Worm (Caenorhabditis elegans) whole organism, young adult: ENCODE measurements around the gene unc-36.

Experiments used
- B0019.2 ChIP-seq: fragments of 200-800 bp; sonication (Bioruptor generic); conservative IDR thresholded peaks from 2 replicates; pipeline ENCODE4 v1.3.6; 2022; ENCODE audit warnings: missing genetic modification reagents, missing genetic modification characterization, missing compliant biosample characterization
- C06A6.2 ChIP-seq: fragments of 200-800 bp; sonication (Bioruptor generic); conservative IDR thresholded peaks from 2 replicates; pipeline ENCODE4 v1.3.6; 2022; ENCODE audit warnings: missing genetic modification characterization, missing compliant biosample characterization
- C17E4.6 ChIP-seq: fragments of 200-800 bp; sonication (Bioruptor generic); IDR thresholded peaks from 2 replicates; pipeline ENCODE4 v1.3.6; 2022; ENCODE audit warnings: missing genetic modification reagents, missing genetic modification characterization, missing compliant biosample characterization
- F39B2.1 ChIP-seq: fragments of 200-800 bp; sonication (Bioruptor generic); IDR thresholded peaks from 2 replicates; pipeline ENCODE4 v1.3.6; 2022; ENCODE audit warnings: missing genetic modification reagents, missing genetic modification characterization, missing compliant biosample characterization
- F49E8.2 ChIP-seq: sonication (generic microtip); optimal IDR thresholded peaks from 3 replicates; lab custom pipeline; 2017; ENCODE audit warnings: missing genetic modification characterization, mild to moderate bottlenecking, missing compliant biosample characterization, antibody characterized with exemption, moderate library complexity; ENCODE audit not compliant: insufficient read depth
- F52B5.7 ChIP-seq: sonication (generic microtip); optimal IDR thresholded peaks from 2 replicates; lab custom pipeline; 2016; ENCODE audit warnings: mild to moderate bottlenecking, missing genetic modification characterization, missing compliant biosample characterization
- K12H6.12 ChIP-seq: fragments of 200-800 bp; sonication (Bioruptor generic); optimal IDR thresholded peaks from 2 replicates; lab custom pipeline; 2018; ENCODE audit warnings: mild to moderate bottlenecking, missing genetic modification characterization, missing compliant biosample characterization
- T07F8.4 ChIP-seq: sonication (generic microtip); optimal IDR thresholded peaks from 2 replicates; lab custom pipeline; 2016; ENCODE audit warnings: mild to moderate bottlenecking, missing genetic modification characterization, moderate library complexity, missing compliant biosample characterization
- T26A5.8 ChIP-seq: sonication (generic microtip); optimal IDR thresholded peaks from 2 replicates; lab custom pipeline; 2016; ENCODE audit warnings: missing genetic modification characterization, missing compliant biosample characterization
- Y53F4B.3 ChIP-seq: fragments of 200-800 bp; sonication (Bioruptor generic); IDR thresholded peaks from 2 replicates; pipeline ENCODE4 v1.3.6; 2022; ENCODE audit warnings: missing genetic modification reagents, missing genetic modification characterization, missing compliant biosample characterization
- Y95B8A.8 ChIP-seq: fragments of 200-800 bp; sonication (Bioruptor generic); IDR thresholded peaks from 2 replicates; pipeline ENCODE4 v1.3.6; 2022; ENCODE audit warnings: missing genetic modification reagents, missing genetic modification characterization, missing compliant biosample characterization
- ZK185.1 ChIP-seq: sonication (generic microtip); optimal IDR thresholded peaks from 2 replicates; lab custom pipeline; 2016; ENCODE audit warnings: mild to moderate bottlenecking, missing genetic modification characterization, missing compliant biosample characterization; ENCODE audit not compliant: poor library complexity, severe bottlenecking
- aptf-3 ChIP-seq: fragments of 200-800 bp; sonication (Bioruptor generic); IDR thresholded peaks from 2 replicates; pipeline ENCODE4 v1.3.6; 2022; ENCODE audit warnings: missing genetic modification characterization, missing compliant biosample characterization
- attf-5 ChIP-seq: fragments of 200-800 bp; sonication (Bioruptor generic); optimal IDR thresholded peaks from 2 replicates; lab custom pipeline; 2018; ENCODE audit warnings: mild to moderate bottlenecking, missing genetic modification characterization, missing compliant biosample characterization
- bed-1 ChIP-seq: fragments of 200-800 bp; sonication (Bioruptor generic); IDR thresholded peaks from 2 replicates; pipeline ENCODE4 v1.3.6; 2022; ENCODE audit warnings: missing genetic modification reagents, missing genetic modification characterization, missing compliant biosample characterization
- ccch-3 ChIP-seq: fragments of 200-800 bp; sonication (Bioruptor generic); optimal IDR thresholded peaks from 2 replicates; lab custom pipeline; 2018; ENCODE audit warnings: mild to moderate bottlenecking, missing genetic modification characterization, missing compliant biosample characterization
- cebp-1 ChIP-seq, 2 experiments: fragments of 200-800 bp in 1 of 2; sonication (Bioruptor generic) in 1 of 2; sonication (generic microtip) in 1 of 2; IDR thresholded peaks in 1 of 2; optimal IDR thresholded peaks in 1 of 2; 2 replicates each; pipeline versions ENCODE4 v1.3.6 to Lab custom; 2017 to 2022; ENCODE audit warnings: missing compliant biosample characterization in 2 of 2, missing genetic modification characterization in 2 of 2, mild to moderate bottlenecking in 1 of 2, missing genetic modification reagents in 1 of 2, moderate library complexity in 1 of 2
- dox-1 ChIP-seq: fragments of 200-800 bp; sonication (Bioruptor generic); IDR thresholded peaks from 2 replicates; pipeline ENCODE4 v1.3.6; 2022; ENCODE audit warnings: missing genetic modification reagents, missing genetic modification characterization, missing compliant biosample characterization
- efl-1 ChIP-seq: fragments of 150-350 bp; optimal IDR thresholded peaks from 2 replicates; lab custom pipeline; 2014; ENCODE audit warnings: missing biosample characterization, missing genetic modification reagents, missing genetic modification characterization
- egl-44 ChIP-seq: fragments of 200-800 bp; sonication (Bioruptor generic); IDR thresholded peaks from 2 replicates; pipeline ENCODE4 v1.3.6; 2022; ENCODE audit warnings: missing genetic modification reagents, missing genetic modification characterization, missing compliant biosample characterization
- ekl-4 ChIP-seq: fragments of 200-800 bp; sonication (Bioruptor generic); IDR thresholded peaks from 2 replicates; pipeline ENCODE4 v1.3.6; 2022; ENCODE audit warnings: missing genetic modification reagents, missing genetic modification characterization, missing compliant biosample characterization
- ets-4 ChIP-seq: fragments of 200-800 bp; sonication (Bioruptor generic); optimal IDR thresholded peaks from 2 replicates; lab custom pipeline; 2018; ENCODE audit warnings: mild to moderate bottlenecking, missing genetic modification characterization, missing compliant biosample characterization
- hlh-12 ChIP-seq: sonication (generic microtip); optimal IDR thresholded peaks from 2 replicates; lab custom pipeline; 2016; ENCODE audit warnings: missing genetic modification characterization, missing compliant biosample characterization
- hrde-1 ChIP-seq: sonication (generic microtip); optimal IDR thresholded peaks from 2 replicates; lab custom pipeline; 2016; ENCODE audit warnings: missing genetic modification characterization, mild to moderate bottlenecking, missing compliant biosample characterization, moderate library complexity, missing genotype, missing genetic modification reagents, borderline replicate concordance
- hsf-1 ChIP-seq: fragments of 200-800 bp; sonication (Bioruptor generic); IDR thresholded peaks from 2 replicates; pipeline ENCODE4 v1.3.6; 2022; ENCODE audit warnings: missing genetic modification reagents, missing genetic modification characterization, missing compliant biosample characterization
- let-526 ChIP-seq: fragments of 200-800 bp; sonication (Bioruptor generic); IDR thresholded peaks from 2 replicates; pipeline ENCODE4 v1.3.6; 2022; ENCODE audit warnings: missing genetic modification reagents, missing genetic modification characterization, missing compliant biosample characterization
- let-607 ChIP-seq, 2 experiments: fragments of 200-800 bp in 1 of 2; sonication (Bioruptor generic) in 1 of 2; sonication (generic microtip) in 1 of 2; optimal IDR thresholded peaks; 2 replicates each; lab custom pipeline; 2016 to 2018; ENCODE audit warnings: mild to moderate bottlenecking in 2 of 2, missing compliant biosample characterization in 2 of 2, missing genetic modification characterization in 2 of 2, moderate library complexity in 2 of 2, missing genotype in 1 of 2
- lin-40 ChIP-seq: sonication (generic microtip); optimal IDR thresholded peaks from 2 replicates; lab custom pipeline; 2016; ENCODE audit warnings: missing genetic modification characterization, mild to moderate bottlenecking, missing compliant biosample characterization, missing genotype, missing genetic modification reagents
- lsy-27 ChIP-seq: sonication (generic microtip); optimal IDR thresholded peaks from 2 replicates; lab custom pipeline; 2017; ENCODE audit warnings: missing genetic modification characterization, mild to moderate bottlenecking, missing compliant biosample characterization, antibody characterized with exemption, missing genotype, borderline replicate concordance; ENCODE audit not compliant: insufficient read depth
- madf-3 ChIP-seq: fragments of 200-800 bp; sonication (Bioruptor generic); IDR thresholded peaks from 2 replicates; pipeline ENCODE4 v1.3.6; 2022; ENCODE audit warnings: missing genetic modification reagents, missing genetic modification characterization, missing compliant biosample characterization
- nfya-1 ChIP-seq: sonication (generic microtip); optimal IDR thresholded peaks from 2 replicates; lab custom pipeline; 2017; ENCODE audit warnings: antibody characterized with exemption, missing compliant biosample characterization, missing genetic modification characterization, borderline replicate concordance; ENCODE audit not compliant: insufficient read depth
- nhr-179 ChIP-seq: sonication (generic microtip); optimal IDR thresholded peaks from 2 replicates; lab custom pipeline; 2016; ENCODE audit warnings: mild to moderate bottlenecking, missing genetic modification characterization, missing compliant biosample characterization
- nhr-27 ChIP-seq: fragments of 200-800 bp; sonication (Bioruptor generic); optimal IDR thresholded peaks from 2 replicates; lab custom pipeline; 2018; ENCODE audit warnings: mild to moderate bottlenecking, missing genetic modification characterization, moderate library complexity, missing compliant biosample characterization
- pbrm-1 ChIP-seq: fragments of 200-800 bp; sonication (Bioruptor generic); IDR thresholded peaks from 2 replicates; pipeline ENCODE4 v1.3.6; 2022; ENCODE audit warnings: missing genetic modification reagents, missing genetic modification characterization, missing compliant biosample characterization
- pha-4 ChIP-seq: fragments of 150-350 bp; sonication (generic microtip); optimal IDR thresholded peaks from 2 replicates; lab custom pipeline; 2014; ENCODE audit warnings: missing biosample characterization, missing genetic modification reagents, missing genetic modification characterization
- sea-2 ChIP-seq: fragments of 200-800 bp; sonication (Bioruptor generic); IDR thresholded peaks from 2 replicates; pipeline ENCODE4 v1.3.6; 2022; ENCODE audit warnings: missing genetic modification characterization, missing compliant biosample characterization
- snpc-1.3 ChIP-seq: sonication (generic microtip); optimal IDR thresholded peaks from 2 replicates; lab custom pipeline; 2017; ENCODE audit warnings: missing genetic modification characterization, mild to moderate bottlenecking, missing compliant biosample characterization, antibody characterized with exemption, moderate library complexity, missing genotype, missing genetic modification reagents; ENCODE audit not compliant: insufficient read depth
- snpc-4 ChIP-seq, 5 experiments: fragments of 150-350 bp in 1 of 5; sonication (generic microtip) in 4 of 5; optimal IDR thresholded peaks; 2 replicates each; lab custom pipeline; 2014 to 2018; ENCODE audit warnings: missing genetic modification characterization in 5 of 5, missing biosample characterization in 3 of 5, antibody characterized with exemption in 2 of 5, mild to moderate bottlenecking in 2 of 5, missing compliant biosample characterization in 2 of 5, missing genotype in 2 of 5, moderate library complexity in 2 of 5, missing genetic modification reagents in 1 of 5
- tbp1 ChIP-seq: fragments of 200-800 bp; sonication (Bioruptor generic); optimal IDR thresholded peaks from 2 replicates; lab custom pipeline; 2018; ENCODE audit warnings: mild to moderate bottlenecking, missing genetic modification characterization, missing compliant biosample characterization
- ztf-26 ChIP-seq: sonication (generic microtip); optimal IDR thresholded peaks from 2 replicates; lab custom pipeline; 2017; ENCODE audit warnings: missing genetic modification characterization, missing compliant biosample characterization
- ztf-28 ChIP-seq: fragments of 200-800 bp; sonication (Bioruptor generic); IDR thresholded peaks from 2 replicates; pipeline ENCODE4 v1.3.6; 2022; ENCODE audit warnings: missing genetic modification reagents, missing genetic modification characterization, missing compliant biosample characterization
- ztf-3 ChIP-seq: fragments of 200-800 bp; sonication (Bioruptor generic); optimal IDR thresholded peaks from 2 replicates; lab custom pipeline; 2018; ENCODE audit warnings: mild to moderate bottlenecking, missing genetic modification characterization, missing compliant biosample characterization

Gene unc-36

DNA sequence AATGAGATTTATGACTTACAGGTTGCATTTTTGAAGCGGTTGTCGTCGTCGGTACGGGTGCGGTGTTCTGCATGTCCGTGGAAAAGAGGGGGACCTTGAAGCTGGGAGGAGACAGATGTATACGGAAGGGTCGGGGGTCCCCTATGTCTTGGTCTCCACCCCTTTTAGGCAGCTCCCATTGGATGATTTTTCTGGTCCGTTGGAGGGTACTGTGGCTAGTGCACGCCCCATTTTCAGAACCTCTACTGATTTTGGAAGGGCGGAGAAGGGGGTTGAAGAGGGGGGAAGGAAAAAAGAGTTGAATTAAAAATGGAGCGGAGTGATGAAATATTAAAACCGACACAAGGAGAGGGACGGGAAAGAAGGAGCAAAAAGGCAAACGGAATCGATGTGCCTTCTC lies 15.2 kb upstream of the unc-36 start, which contains the start of gene unc-86:
TSS of gene unc-86 (minus strand) at position 113 of the 400 bp plus-strand sequence.
- TF ChIP-seq ccch-3 (GFP tag; lab: Kevin White, UChicago) = no peak
- no peak for TF ChIP-seq K12H6.12 (tag; lab: Kevin White, UChicago)
- no peak for TF ChIP-seq sea-2 (GFP tag; lab: Robert Waterston, UW)
- no peak for TF ChIP-seq cebp-1 (GFP tag; IDR thresholded peaks at IDR 0.05; lab: Robert Waterston, UW)
- no peak for TF ChIP-seq cebp-1 (tag; optimal IDR thresholded peaks at IDR 0.05; lab: Kevin White, UChicago)
- TF ChIP-seq nfya-1 (tag; lab: Kevin White, UChicago) = no peak
- TF ChIP-seq hrde-1 = no peak
- no peak for TF ChIP-seq madf-3 (GFP tag; lab: Robert Waterston, UW)
- no peak for TF ChIP-seq C17E4.6 (GFP tag; lab: Robert Waterston, UW)
- TF ChIP-seq T26A5.8 (tag; lab: Kevin White, UChicago) = no peak
- TF ChIP-seq F49E8.2 = no peak
- TF ChIP-seq Y95B8A.8 (GFP tag; lab: Robert Waterston, UW) = no peak
- no peak for TF ChIP-seq ztf-3 (GFP tag; lab: Kevin White, UChicago)
- no peak for TF ChIP-seq aptf-3
- no peak for TF ChIP-seq snpc-4 (GFP tag; optimal IDR thresholded peaks at IDR 0.05; lab: Kevin White, UChicago)
- no peak for TF ChIP-seq snpc-4 (tag; optimal IDR thresholded peaks at IDR 0.05; lab: Kevin White, UChicago)
- TF ChIP-seq snpc-1.3 (tag; lab: Kevin White, UChicago) = no peak
- no peak for TF ChIP-seq nhr-179
- no peak for TF ChIP-seq pha-4
- TF ChIP-seq dox-1 (GFP tag; lab: Robert Waterston, UW) = no peak
- no peak for TF ChIP-seq bed-1 (GFP tag; lab: Robert Waterston, UW)

DNA sequence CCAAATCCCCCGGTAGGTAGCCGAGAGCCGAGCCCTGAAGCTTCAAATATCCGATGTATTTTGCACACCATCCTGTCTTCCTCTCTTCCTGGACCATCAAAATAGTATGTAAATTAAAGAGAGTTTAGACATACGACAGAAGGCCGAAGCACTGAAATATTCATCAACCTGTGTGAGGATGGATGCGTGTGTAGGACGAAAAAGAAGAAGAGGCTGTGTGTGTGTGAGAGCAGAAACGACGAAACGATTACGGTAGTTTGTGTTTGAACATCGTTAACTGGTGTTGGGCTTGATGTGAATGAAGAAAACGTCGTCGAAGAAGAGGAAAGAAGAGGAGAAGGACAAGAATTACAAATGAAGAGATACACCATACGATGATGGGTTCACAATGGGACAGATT lies 10.5 kb upstream of the unc-36 start:
- TF ChIP-seq Y95B8A.8 (GFP tag; lab: Robert Waterston, UW) (no peak), ZK185.1 (tag; lab: Kevin White, UChicago) (no peak), F49E8.2 (no peak), let-526 (GFP tag; lab: Robert Waterston, UW) (no peak), T07F8.4 (tag; lab: Kevin White, UChicago) (no peak), tbp1 (GFP tag; lab: Kevin White, UChicago) (no peak), C06A6.2 (GFP tag; lab: Robert Waterston, UW) (no peak), egl-44 (no peak), let-607 (tag; optimal IDR thresholded peaks at IDR 0.05; lab: Kevin White, UChicago) (no peak), F52B5.7 (tag; lab: Kevin White, UChicago) (no peak), hsf-1 (GFP tag; lab: Robert Waterston, UW) (no peak), ekl-4 (GFP tag; lab: Robert Waterston, UW) (no peak), Y53F4B.3 (GFP tag; lab: Robert Waterston, UW) (no peak), B0019.2 (no peak), madf-3 (GFP tag; lab: Robert Waterston, UW) (no peak), attf-5 (GFP tag; lab: Kevin White, UChicago) (no peak), efl-1 (GFP tag; lab: Kevin White, UChicago) (no peak)

DNA sequence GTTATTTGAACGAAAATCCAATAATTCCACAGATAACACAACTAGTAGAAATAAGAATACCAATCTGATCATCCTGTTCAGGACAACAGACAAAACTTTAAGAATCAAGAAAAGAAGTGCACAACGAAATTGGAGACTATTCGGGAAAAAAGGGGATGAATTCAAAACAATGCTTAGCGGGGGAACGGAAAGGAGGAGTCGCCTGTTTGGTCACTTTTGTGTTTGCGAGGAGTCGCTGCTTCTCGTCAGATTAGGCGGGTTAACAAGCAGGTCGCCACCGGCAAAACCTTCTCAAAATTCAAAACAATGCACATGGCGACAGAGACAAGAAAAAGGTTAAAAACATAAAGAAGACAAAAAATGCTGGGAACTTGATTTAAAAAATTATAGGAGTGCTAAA lies 8.8 kb upstream of the unc-36 start, which contains the start of gene C30A5.10:
TSS of gene C30A5.10 (minus strand) at position 101 of the 400 bp plus-strand sequence.
- TF ChIP-seq pbrm-1 (GFP tag; lab: Robert Waterston, UW) (no peak), attf-5 (GFP tag; lab: Kevin White, UChicago) (no peak), lsy-27 (tag; lab: Kevin White, UChicago) (no peak), Y95B8A.8 (GFP tag; lab: Robert Waterston, UW) (no peak), cebp-1 (GFP tag; IDR thresholded peaks at IDR 0.05; lab: Robert Waterston, UW) (no peak), cebp-1 (tag; optimal IDR thresholded peaks at IDR 0.05; lab: Kevin White, UChicago) (no peak), nhr-27 (tag; lab: Kevin White, UChicago) (no peak), ets-4 (GFP tag; lab: Kevin White, UChicago) (no peak), ztf-3 (GFP tag; lab: Kevin White, UChicago) (no peak), lin-40 (tag; lab: Kevin White, UChicago) (no peak), ztf-28 (GFP tag; lab: Robert Waterston, UW) (no peak), F39B2.1 (no peak), Y53F4B.3 (GFP tag; lab: Robert Waterston, UW) (no peak), ztf-26 (tag; lab: Kevin White, UChicago) (no peak), C06A6.2 (GFP tag; lab: Robert Waterston, UW) (no peak), hlh-12 (tag; lab: Kevin White, UChicago) (no peak), T26A5.8 (tag; lab: Kevin White, UChicago) (no peak)
- TF ChIP-seq, all 124 proteins: peak for 0
